Fruit fly (Drosophila melanogaster) whole organism, embryonic: ENCODE measurements around the gene HUWE1.
A peak's percentile ranks its signal among the peaks of the same experiment; 100 is the strongest.

Experiments used
- Aef1 ChIP-seq: fragments of 200-800 bp; sonication (Bioruptor generic); IDR thresholded peaks from 3 replicates; pipeline ENCODE4 v1.3.6; 2022; ENCODE audit warnings: missing biosample characterization, missing genetic modification characterization
- Atf-2 ChIP-seq: fragments of 200-800 bp; sonication (Bioruptor generic); optimal IDR thresholded peaks from 2 replicates; lab custom pipeline; 2016; ENCODE audit warnings: missing biosample characterization, missing genetic modification characterization
- Bdp1 ChIP-seq: fragments of 200-800 bp; sonication (Bioruptor generic); optimal IDR thresholded peaks from 3 replicates; lab custom pipeline; 2016; ENCODE audit warnings: missing biosample characterization, missing genetic modification characterization
- BtbVII ChIP-seq: fragments of 200-800 bp; sonication (Bioruptor generic); optimal IDR thresholded peaks from 3 replicates; lab custom pipeline; 2017; ENCODE audit warnings: missing biosample characterization, mild to moderate bottlenecking, missing genetic modification characterization
- Bteb2 ChIP-seq: fragments of 200-800 bp; sonication (Bioruptor generic); optimal IDR thresholded peaks from 2 replicates; lab custom pipeline; 2016; ENCODE audit warnings: missing biosample characterization, missing genetic modification characterization
- CG13296 ChIP-seq: fragments of 200-800 bp; sonication (Bioruptor generic); optimal IDR thresholded peaks from 3 replicates; lab custom pipeline; 2018; ENCODE audit warnings: missing biosample characterization, mild to moderate bottlenecking, missing genetic modification characterization
- CG15479 ChIP-seq: fragments of 200-800 bp; sonication (Bioruptor generic); optimal IDR thresholded peaks from 3 replicates; lab custom pipeline; 2019; ENCODE audit warnings: missing biosample characterization, mild to moderate bottlenecking, missing genetic modification characterization, moderate library complexity
- CG17328 ChIP-seq: fragments of 200-800 bp; sonication (Bioruptor generic); IDR thresholded peaks from 2 replicates; pipeline ENCODE4 v1.3.6; 2022; ENCODE audit warnings: missing biosample characterization, missing genetic modification characterization
- CG2889 ChIP-seq: fragments of 200-800 bp; sonication (Bioruptor generic); IDR thresholded peaks from 3 replicates; pipeline ENCODE4 v1.3.6; 2022; ENCODE audit warnings: missing biosample characterization, missing genetic modification characterization
- CG3407 ChIP-seq: fragments of 200-800 bp; sonication (Bioruptor generic); optimal IDR thresholded peaks from 2 replicates; lab custom pipeline; 2018; ENCODE audit warnings: missing biosample characterization, mild to moderate bottlenecking, missing genetic modification characterization
- CG34224 ChIP-seq: fragments of 200-800 bp; sonication (Bioruptor generic); IDR thresholded peaks from 3 replicates; pipeline ENCODE4 v1.3.6; 2022; ENCODE audit warnings: missing biosample characterization, missing genetic modification characterization; ENCODE audit not compliant: partially characterized antibody
- CG34376 ChIP-seq: fragments of 200-800 bp; sonication (Bioruptor generic); optimal IDR thresholded peaks from 2 replicates; lab custom pipeline; 2018; ENCODE audit warnings: missing biosample characterization, mild to moderate bottlenecking, missing genetic modification characterization
- CG43689 ChIP-seq: fragments of 200-800 bp; sonication (Bioruptor generic); IDR thresholded peaks from 2 replicates; pipeline ENCODE4 v1.3.6; 2022; ENCODE audit warnings: missing biosample characterization, missing genetic modification characterization
- CG4424 ChIP-seq: fragments of 200-800 bp; sonication (Bioruptor generic); optimal IDR thresholded peaks from 3 replicates; lab custom pipeline; 2016; ENCODE audit warnings: missing biosample characterization, missing genetic modification characterization
- CG6254 ChIP-seq: fragments of 200-800 bp; sonication (Bioruptor generic); optimal IDR thresholded peaks from 3 replicates; lab custom pipeline; 2017; ENCODE audit warnings: mild to moderate bottlenecking, missing biosample characterization, missing genetic modification reagents, missing genetic modification characterization
- CG7786 ChIP-seq: fragments of 200-800 bp; sonication (Bioruptor generic); optimal IDR thresholded peaks from 2 replicates; lab custom pipeline; 2016; ENCODE audit warnings: missing biosample characterization, missing genetic modification characterization
- CG7963 ChIP-seq: fragments of 200-800 bp; sonication (Bioruptor generic); IDR thresholded peaks from 3 replicates; pipeline ENCODE4 v1.3.6; 2022; ENCODE audit warnings: missing biosample characterization, missing genetic modification characterization; ENCODE audit not compliant: partially characterized antibody
- CrebB ChIP-seq: fragments of 200-800 bp; sonication (Bioruptor generic); optimal IDR thresholded peaks from 3 replicates; lab custom pipeline; 2018; ENCODE audit warnings: missing biosample characterization, mild to moderate bottlenecking, missing genetic modification characterization
- E2f2 ChIP-seq: fragments of 200-800 bp; sonication (Bioruptor generic); IDR thresholded peaks from 2 replicates; pipeline ENCODE4 v1.3.6; 2022; ENCODE audit warnings: missing biosample characterization, missing genetic modification characterization
- ERR ChIP-seq: fragments of 200-800 bp; sonication (Bioruptor generic); optimal IDR thresholded peaks from 2 replicates; lab custom pipeline; 2016; ENCODE audit warnings: missing biosample characterization, missing genetic modification characterization
- Eip74EF ChIP-seq, 2 experiments: fragments of 200-800 bp in 1 of 2; fragments of >200 bp in 1 of 2; sonication (Bioruptor generic) in 1 of 2; optimal IDR thresholded peaks; 2 replicates each; lab custom pipeline; 2017 to 2019; ENCODE audit warnings: missing biosample characterization in 2 of 2, missing genetic modification characterization in 2 of 2, mild to moderate bottlenecking in 1 of 2, moderate library complexity in 1 of 2
- HLH4C ChIP-seq: fragments of 200-800 bp; sonication (Bioruptor generic); IDR thresholded peaks from 3 replicates; pipeline ENCODE4 v1.3.6; 2022; ENCODE audit warnings: missing biosample characterization, missing genetic modification characterization; ENCODE audit not compliant: partially characterized antibody
- Med ChIP-seq: fragments of 200-800 bp; sonication (Bioruptor generic); peaks from one replicate; lab custom pipeline; 2016; ENCODE audit warnings: missing biosample characterization, missing genetic modification characterization, mild to moderate bottlenecking, inconsistent platforms, moderate library complexity
- Myb ChIP-seq: fragments of 200-800 bp; sonication (Bioruptor generic); optimal IDR thresholded peaks from 2 replicates; lab custom pipeline; 2016; ENCODE audit warnings: missing biosample characterization, missing genetic modification characterization
- NK7.1 ChIP-seq: fragments of 200-800 bp; sonication (Bioruptor generic); optimal IDR thresholded peaks from 3 replicates; lab custom pipeline; 2016; ENCODE audit warnings: missing biosample characterization, missing genetic modification characterization
- Pdp1 ChIP-seq, 2 experiments: fragments of 200-800 bp; sonication (Bioruptor generic); optimal IDR thresholded peaks; 3 replicates each; lab custom pipeline; 2016; ENCODE audit warnings: missing biosample characterization in 2 of 2, missing genetic modification characterization in 2 of 2, mild to moderate bottlenecking in 1 of 2, moderate library complexity in 1 of 2
- Sin3A ChIP-seq: fragments of >200 bp; optimal IDR thresholded peaks from 2 replicates; lab custom pipeline; 2018
- Six4 ChIP-seq: fragments of 200-800 bp; sonication (Bioruptor generic); optimal IDR thresholded peaks from 2 replicates; lab custom pipeline; 2016; ENCODE audit warnings: missing biosample characterization, missing genetic modification characterization
- Sry-δ ChIP-seq: fragments of 200-800 bp; sonication (Bioruptor generic); optimal IDR thresholded peaks from 2 replicates; lab custom pipeline; 2016; ENCODE audit warnings: missing biosample characterization, missing genetic modification characterization
- Ssrp ChIP-seq: fragments of 200-800 bp; sonication (Bioruptor generic); optimal IDR thresholded peaks from 2 replicates; lab custom pipeline; 2018; ENCODE audit warnings: missing biosample characterization, mild to moderate bottlenecking, missing genetic modification characterization, moderate library complexity
- Stat92E ChIP-seq, 3 experiments: fragments of >200 bp in 2 of 3; fragments of 200-800 bp in 1 of 3; sonication (Bioruptor generic) in 1 of 3; optimal IDR thresholded peaks; 2 replicates each; lab custom pipeline; 2017 to 2019; ENCODE audit warnings: missing biosample characterization in 3 of 3, missing genetic modification characterization in 3 of 3, mild to moderate bottlenecking in 1 of 3, moderate library complexity in 1 of 3
- bowl ChIP-seq: fragments of 200-800 bp; sonication (Bioruptor generic); IDR thresholded peaks from 2 replicates; pipeline ENCODE4 v1.3.6; 2022; ENCODE audit warnings: missing biosample characterization, missing genetic modification characterization
- br ChIP-seq: fragments of >200 bp; optimal IDR thresholded peaks from 2 replicates; lab custom pipeline; 2017
- chif ChIP-seq, 2 experiments: fragments of 200-800 bp; sonication (Bioruptor generic); optimal IDR thresholded peaks; 3 replicates each; lab custom pipeline; 2016; ENCODE audit warnings: missing biosample characterization in 2 of 2, missing genetic modification characterization in 2 of 2
- crol ChIP-seq: fragments of 200-800 bp; sonication (Bioruptor generic); IDR thresholded peaks from 2 replicates; pipeline ENCODE4 v1.3.6; 2022; ENCODE audit warnings: missing biosample characterization, missing genetic modification characterization
- fd96Cb ChIP-seq: fragments of 200-800 bp; sonication (Bioruptor generic); optimal IDR thresholded peaks from 2 replicates; lab custom pipeline; 2018; ENCODE audit warnings: missing biosample characterization, mild to moderate bottlenecking, missing genetic modification characterization, moderate library complexity
- gcm2 ChIP-seq: fragments of 200-800 bp; sonication (Bioruptor generic); optimal IDR thresholded peaks from 2 replicates; lab custom pipeline; 2016; ENCODE audit warnings: missing biosample characterization, missing genetic modification characterization
- grn ChIP-seq: fragments of 200-800 bp; sonication (Bioruptor generic); optimal IDR thresholded peaks from 3 replicates; lab custom pipeline; 2017; ENCODE audit warnings: missing biosample characterization, missing genetic modification characterization
- gro ChIP-seq: fragments of 200-800 bp; sonication (Bioruptor generic); optimal IDR thresholded peaks from 2 replicates; lab custom pipeline; 2016; ENCODE audit warnings: missing biosample characterization, missing genetic modification characterization
- gsb ChIP-seq: fragments of 200-800 bp; sonication (Bioruptor generic); IDR thresholded peaks from 2 replicates; pipeline ENCODE4 v1.3.6; 2022; ENCODE audit warnings: missing biosample characterization, missing genetic modification characterization
- kni ChIP-seq: fragments of 200-800 bp; sonication (Bioruptor generic); optimal IDR thresholded peaks from 3 replicates; lab custom pipeline; 2017; ENCODE audit warnings: mild to moderate bottlenecking, missing biosample characterization, missing genetic modification reagents, missing genetic modification characterization
- knrl ChIP-seq: fragments of 200-800 bp; sonication (Bioruptor generic); IDR thresholded peaks from 3 replicates; pipeline ENCODE4 v1.3.6; 2022; ENCODE audit warnings: missing biosample characterization, missing genetic modification characterization; ENCODE audit not compliant: partially characterized antibody
- mld ChIP-seq: fragments of 200-800 bp; sonication (Bioruptor generic); IDR thresholded peaks from 3 replicates; pipeline ENCODE4 v1.3.6; 2022; ENCODE audit warnings: missing biosample characterization, missing genetic modification characterization; ENCODE audit not compliant: partially characterized antibody
- pita ChIP-seq: fragments of 200-800 bp; sonication (Bioruptor generic); optimal IDR thresholded peaks from 2 replicates; lab custom pipeline; 2017; ENCODE audit warnings: missing biosample characterization, mild to moderate bottlenecking, missing genetic modification characterization
- pros ChIP-seq: fragments of 200-800 bp; sonication (Bioruptor generic); optimal IDR thresholded peaks from 3 replicates; lab custom pipeline; 2019; ENCODE audit warnings: missing biosample characterization, mild to moderate bottlenecking, missing genetic modification characterization, moderate library complexity
- seq ChIP-seq: fragments of 200-800 bp; sonication (Bioruptor generic); IDR thresholded peaks from 2 replicates; pipeline ENCODE4 v1.3.6; 2022; ENCODE audit warnings: missing biosample characterization, missing genetic modification characterization
- tio ChIP-seq: fragments of 200-800 bp; sonication (Bioruptor generic); optimal IDR thresholded peaks from 2 replicates; lab custom pipeline; 2017; ENCODE audit warnings: missing biosample characterization, missing genetic modification characterization, inconsistent platforms
- tll ChIP-seq, 2 experiments: fragments of 200-800 bp in 1 of 2; fragments of >200 bp in 1 of 2; sonication (Bioruptor generic) in 1 of 2; optimal IDR thresholded peaks; 2 replicates each; lab custom pipeline; 2017 to 2019; ENCODE audit warnings: missing biosample characterization in 2 of 2, missing genetic modification characterization in 2 of 2, mild to moderate bottlenecking in 1 of 2, moderate library complexity in 1 of 2
- trem ChIP-seq: fragments of 200-800 bp; optimal IDR thresholded peaks from 3 replicates; lab custom pipeline; 2019; ENCODE audit warnings: missing biosample characterization, mild to moderate bottlenecking, missing genetic modification characterization, moderate library complexity
- vnd ChIP-seq: fragments of 200-800 bp; sonication (Bioruptor generic); IDR thresholded peaks from 3 replicates; pipeline ENCODE4 v1.3.6; 2022; ENCODE audit warnings: missing biosample characterization, missing genetic modification characterization; ENCODE audit not compliant: partially characterized antibody
- wor ChIP-seq: fragments of 200-800 bp; sonication (Bioruptor generic); IDR thresholded peaks from 2 replicates; pipeline ENCODE4 v1.3.6; 2022; ENCODE audit warnings: missing biosample characterization, missing genetic modification characterization

Gene HUWE1

dm6 chrX:15748945-15749344, 36.5 kb downstream of the HUWE1 start, which contains the start of gene Mvd (continued):
- no peak for TF ChIP-seq seq
- TF ChIP-seq CG34224 (GFP tag; lab: Robert Waterston, UW): no peak
- TF ChIP-seq gsb: no peak
- peak; percentile 10; the same call in 1 of the 3 replicates for TF ChIP-seq knrl (GFP tag; lab: Robert Waterston, UW)
- TF ChIP-seq CG13296 (GFP tag; lab: Kevin White, UChicago): no peak
- no peak for TF ChIP-seq CG3407
- TF ChIP-seq CG34376: peak; percentile 7
- no peak for TF ChIP-seq mld (GFP tag; lab: Robert Waterston, UW)
- TF ChIP-seq Ssrp (tag; lab: Kevin White, UChicago): no peak
- TF ChIP-seq Pdp1 (GFP tag; optimal IDR thresholded peaks at IDR 0.05; lab: Kevin White, UChicago): peak in 1 of 2 experiments; percentile 46
- TF ChIP-seq br (lab: Kevin White, UChicago): no peak
- peak; percentile 4 for TF ChIP-seq Sin3A (lab: Kevin White, UChicago)
- TF ChIP-seq pita (GFP tag; lab: Kevin White, UChicago): peak; percentile 65
- no peak for TF ChIP-seq tio (GFP tag; lab: Kevin White, UChicago)
- no peak for TF ChIP-seq Bteb2
- no peak for TF ChIP-seq CG4424 (GFP tag; lab: Kevin White, UChicago)
- TF ChIP-seq bowl (GFP tag; lab: Robert Waterston, UW): no peak
- no peak for TF ChIP-seq Eip74EF (GFP tag; optimal IDR thresholded peaks at IDR 0.05; lab: Kevin White, UChicago)
- TF ChIP-seq Stat92E (GFP tag; optimal IDR thresholded peaks at IDR 0.05; lab: Kevin White, UChicago): peak in 1 of 3 experiments; percentile 3
- no peak for TF ChIP-seq CrebB
- TF ChIP-seq Six4: no peak
- peak; percentile 53 for TF ChIP-seq Sry-δ
- TF ChIP-seq CG15479: no peak
- no peak for TF ChIP-seq fd96Cb (tag; lab: Kevin White, UChicago)
- no peak for TF ChIP-seq BtbVII (GFP tag; lab: Kevin White, UChicago)
- no peak for TF ChIP-seq CG7963
- TF ChIP-seq Aef1: no peak
- no peak for TF ChIP-seq CG2889
- TF ChIP-seq Myb (GFP tag; lab: Kevin White, UChicago): peak; percentile 53
- TF ChIP-seq NK7.1: no peak
- TF ChIP-seq CG17328: no peak
- no peak for TF ChIP-seq crol (GFP tag; lab: Robert Waterston, UW)
- TF ChIP-seq CG43689: no peak
- no peak for TF ChIP-seq pros (GFP tag; lab: Kevin White, UChicago)
- TF ChIP-seq trem (tag; lab: Kevin White, UChicago): peak; percentile 48
- peak; percentile 81 for TF ChIP-seq Med (GFP tag; lab: Kevin White, UChicago)
- no peak for TF ChIP-seq tll (GFP tag; optimal IDR thresholded peaks at IDR 0.05; lab: Kevin White, UChicago)
- TF ChIP-seq HLH4C (GFP tag; lab: Robert Waterston, UW): peak; percentile 13; the same call in 1 of the 3 replicates
- no peak for TF ChIP-seq gcm2 (GFP tag; lab: Kevin White, UChicago)
- TF ChIP-seq vnd (GFP tag; lab: Robert Waterston, UW): no peak
- no peak for TF ChIP-seq ERR (GFP tag; lab: Kevin White, UChicago)
- no peak for TF ChIP-seq Bdp1 (GFP tag; lab: Kevin White, UChicago)
- no peak for TF ChIP-seq chif (GFP tag; optimal IDR thresholded peaks at IDR 0.05; lab: Kevin White, UChicago)
- TF ChIP-seq CG6254 (GFP tag; lab: Kevin White, UChicago): no peak
- TF ChIP-seq E2f2: peak; percentile 58
- TF ChIP-seq wor (GFP tag; lab: Robert Waterston, UW): no peak
- no peak for TF ChIP-seq kni (GFP tag; lab: Kevin White, UChicago)
- no peak for TF ChIP-seq CG7786 (GFP tag; lab: Kevin White, UChicago)
- no peak for TF ChIP-seq Atf-2
- TF ChIP-seq grn (GFP tag; lab: Kevin White, UChicago): no peak
- TF ChIP-seq gro: peak; percentile 6
